Fruit fly (Drosophila melanogaster) whole organism, wandering third instar larva: ENCODE data around the gene D.

Source experiments
- Abd-B ChIP-seq: fragments of >200 bp; optimal IDR thresholded peaks from 2 replicates; lab custom pipeline; 2017; ENCODE audit warnings: missing biosample characterization, missing genetic modification characterization
- CG32264 ChIP-seq: fragments of 200-800 bp; sonication (Bioruptor generic); optimal IDR thresholded peaks from 2 replicates; lab custom pipeline; 2016; ENCODE audit warnings: missing biosample characterization, missing genetic modification characterization
- Dfd ChIP-seq: fragments of >200 bp; optimal IDR thresholded peaks from 2 replicates; lab custom pipeline; 2017; ENCODE audit warnings: missing biosample characterization, missing genetic modification characterization
- Dif ChIP-seq: fragments of 200-275, 200-300 bp; sonication (Bioruptor generic); optimal IDR thresholded peaks from 2 replicates; lab custom pipeline; 2018; ENCODE audit warnings: missing biosample characterization, missing genetic modification characterization; ENCODE audit not compliant: partially characterized antibody
- GATAd ChIP-seq: sonication (Bioruptor generic); optimal IDR thresholded peaks from 2 replicates; lab custom pipeline; 2016; ENCODE audit warnings: missing biosample characterization, missing genetic modification characterization
- Hnf4 ChIP-seq: fragments of 200-800 bp; sonication (Bioruptor generic); optimal IDR thresholded peaks from 2 replicates; lab custom pipeline; 2016; ENCODE audit warnings: missing biosample characterization, mild to moderate bottlenecking, missing genetic modification characterization
- Hr78 ChIP-seq: fragments of >200 bp; optimal IDR thresholded peaks from 2 replicates; lab custom pipeline; 2017; ENCODE audit warnings: missing biosample characterization, missing genetic modification characterization
- Hr83 ChIP-seq: fragments of 200-300 bp; sonication (Bioruptor generic); optimal IDR thresholded peaks from 2 replicates; lab custom pipeline; 2016; ENCODE audit warnings: missing biosample characterization, mild to moderate bottlenecking, missing genetic modification characterization, moderate library complexity; ENCODE audit not compliant: poor library complexity, severe bottlenecking
- Jra ChIP-seq: sonication (Bioruptor generic); optimal IDR thresholded peaks from 2 replicates; lab custom pipeline; 2016; ENCODE audit warnings: missing biosample characterization, missing genetic modification characterization
- Mio ChIP-seq: sonication (Bioruptor generic); optimal IDR thresholded peaks from 2 replicates; lab custom pipeline; 2016; ENCODE audit warnings: missing biosample characterization, missing genetic modification characterization
- Myc ChIP-seq: fragments of >200 bp; optimal IDR thresholded peaks from 2 replicates; lab custom pipeline; 2017
- OdsH ChIP-seq: fragments of 200-800 bp; sonication (Bioruptor generic); optimal IDR thresholded peaks from 2 replicates; lab custom pipeline; 2016; ENCODE audit warnings: missing biosample characterization, mild to moderate bottlenecking, missing genetic modification characterization
- Rel ChIP-seq, 2 experiments: fragments of 200-800 bp; sonication (Bioruptor generic) in 1 of 2; optimal IDR thresholded peaks; 2 replicates in 1 of 2; 3 replicates in 1 of 2; lab custom pipeline; 2016 to 2019; ENCODE audit warnings: mild to moderate bottlenecking in 2 of 2, missing biosample characterization in 2 of 2, missing genetic modification characterization in 2 of 2, moderate library complexity in 1 of 2
- Vsx2 ChIP-seq: fragments of 200-300, 225-300 bp; sonication (Bioruptor generic); optimal IDR thresholded peaks from 2 replicates; lab custom pipeline; 2018; ENCODE audit warnings: missing biosample characterization, missing genetic modification characterization; ENCODE audit not compliant: partially characterized antibody
- br ChIP-seq: fragments of 200-800 bp; sonication (Bioruptor generic); optimal IDR thresholded peaks from 2 replicates; lab custom pipeline; 2016; ENCODE audit warnings: missing biosample characterization, missing genetic modification characterization
- brk ChIP-seq: fragments of 200-800 bp; sonication (Bioruptor generic); optimal IDR thresholded peaks from 2 replicates; lab custom pipeline; 2016; ENCODE audit warnings: missing biosample characterization, mild to moderate bottlenecking, missing genetic modification characterization
- dl ChIP-seq, 2 experiments: fragments of 175-275, 200-275 bp in 1 of 2; fragments of 200-275 bp in 1 of 2; sonication (Bioruptor generic); optimal IDR thresholded peaks; lab custom pipeline; 2018; ENCODE audit warnings: mild to moderate bottlenecking in 2 of 2, missing biosample characterization in 2 of 2, missing genetic modification characterization in 2 of 2, moderate library complexity in 2 of 2; ENCODE audit not compliant: partially characterized antibody in 2 of 2, insufficient read depth in 1 of 2
- dmrt93B ChIP-seq: fragments of 200-800 bp; sonication (Bioruptor generic); optimal IDR thresholded peaks from 2 replicates; lab custom pipeline; 2018; ENCODE audit warnings: missing biosample characterization, mild to moderate bottlenecking, missing genetic modification characterization
- dsf ChIP-seq: sonication (Bioruptor generic); optimal IDR thresholded peaks from 2 replicates; lab custom pipeline; 2016; ENCODE audit warnings: missing biosample characterization, missing genetic modification characterization, borderline replicate concordance
- ey ChIP-seq: fragments of 200-800 bp; sonication (Bioruptor generic); optimal IDR thresholded peaks from 2 replicates; lab custom pipeline; 2016; ENCODE audit warnings: missing biosample characterization, missing genetic modification characterization
- foxo ChIP-seq, 2 experiments: fragments of 200-800 bp; sonication (Bioruptor generic); optimal IDR thresholded peaks; 2 replicates in 1 of 2; 3 replicates in 1 of 2; lab custom pipeline; 2016 to 2017; ENCODE audit warnings: missing biosample characterization in 2 of 2, missing genetic modification characterization in 2 of 2
- fru ChIP-seq: fragments of 200-800 bp; sonication (Bioruptor generic); optimal IDR thresholded peaks from 3 replicates; lab custom pipeline; 2016; ENCODE audit warnings: missing biosample characterization, mild to moderate bottlenecking, missing genetic modification characterization
- h ChIP-seq: fragments of 200-800 bp; sonication (Bioruptor generic); optimal IDR thresholded peaks from 3 replicates; lab custom pipeline; 2016; ENCODE audit warnings: missing biosample characterization, mild to moderate bottlenecking, missing genetic modification characterization
- jim ChIP-seq: fragments of 175-275, 200-325 bp; sonication (Bioruptor generic); optimal IDR thresholded peaks from 2 replicates; lab custom pipeline; 2016; ENCODE audit warnings: missing biosample characterization, mild to moderate bottlenecking, missing genetic modification characterization
- lola ChIP-seq: fragments of >200 bp; optimal IDR thresholded peaks from 2 replicates; lab custom pipeline; 2017; ENCODE audit warnings: missing biosample characterization, missing genetic modification characterization
- pan ChIP-seq: fragments of >200 bp; optimal IDR thresholded peaks from 2 replicates; lab custom pipeline; 2017
- psq ChIP-seq: fragments of 200-800 bp; sonication (Bioruptor generic); optimal IDR thresholded peaks from 3 replicates; lab custom pipeline; 2017; ENCODE audit warnings: missing biosample characterization, mild to moderate bottlenecking, missing genetic modification characterization, moderate library complexity
- rgr ChIP-seq: fragments of 200-800 bp; sonication (Bioruptor generic); optimal IDR thresholded peaks from 3 replicates; lab custom pipeline; 2016; ENCODE audit warnings: missing biosample characterization, mild to moderate bottlenecking, missing genetic modification characterization
- sage ChIP-seq: fragments of 200-800 bp; sonication (Bioruptor generic); optimal IDR thresholded peaks from 2 replicates; lab custom pipeline; 2016; ENCODE audit warnings: missing biosample characterization, mild to moderate bottlenecking, missing genetic modification characterization
- usp ChIP-seq: fragments of >200 bp; optimal IDR thresholded peaks from 2 replicates; lab custom pipeline; 2017; ENCODE audit warnings: missing biosample characterization, missing genetic modification characterization
- woc ChIP-seq: sonication (Bioruptor generic); optimal IDR thresholded peaks from 2 replicates; lab custom pipeline; 2016; ENCODE audit warnings: missing biosample characterization, mild to moderate bottlenecking, missing genetic modification characterization

D gene

dm6 chr3L:14166271-14166670 lies 12.1 kb downstream of the D start:
- no peak for TF ChIP-seq lola
- TF ChIP-seq h, result no peak
- TF ChIP-seq Mio (GFP tag; lab: Kevin White, UChicago), result no peak
- TF ChIP-seq Rel (GFP tag; optimal IDR thresholded peaks at IDR 0.05; lab: Kevin White, UChicago), result no peak
- no peak for TF ChIP-seq Rel (tag; optimal IDR thresholded peaks at IDR 0.05; lab: Kevin White, UChicago)
- no peak for TF ChIP-seq psq (GFP tag; lab: Kevin White, UChicago)
- no peak for TF ChIP-seq woc (GFP tag; lab: Kevin White, UChicago)
- no peak for TF ChIP-seq CG32264 (GFP tag; lab: Kevin White, UChicago)
- no peak for TF ChIP-seq ey (GFP tag; lab: Kevin White, UChicago)
- no peak for TF ChIP-seq sage (GFP tag; lab: Kevin White, UChicago)
- TF ChIP-seq Hr78 (GFP tag; lab: Kevin White, UChicago), result no peak

DNA sequence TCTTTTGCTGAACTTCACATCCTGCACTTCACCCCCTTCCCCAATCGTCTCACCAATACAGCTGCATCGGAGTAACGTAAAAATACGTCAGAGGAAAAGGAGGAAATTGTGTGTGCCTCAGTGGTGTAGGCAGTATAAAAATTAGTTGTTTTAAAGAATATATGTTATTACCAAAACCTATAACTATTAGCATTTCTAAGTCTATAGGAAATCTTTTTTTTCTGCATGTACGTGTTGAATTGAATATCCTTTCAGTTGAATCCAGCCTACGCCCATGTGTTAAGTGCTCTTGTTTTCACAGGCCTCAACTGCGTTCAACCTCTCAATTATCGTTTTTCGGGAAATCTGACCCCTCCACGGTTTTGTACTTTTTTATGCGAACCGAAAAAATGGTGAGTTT lies 16.5 kb downstream of the D start:
- TF ChIP-seq GATAd (GFP tag; lab: Kevin White, UChicago) (no peak), psq (GFP tag; lab: Kevin White, UChicago) (no peak), CG32264 (GFP tag; lab: Kevin White, UChicago) (no peak), dmrt93B (GFP tag; lab: Kevin White, UChicago) (no peak), jim (GFP tag; lab: Kevin White, UChicago) (no peak), dl (GFP tag; optimal IDR thresholded peaks at IDR 0.05; lab: Kevin White, UChicago; ENCODE audit: insufficient read depth in 1 of 2, partially characterized antibody in 2 of 2) (no peak), Vsx2 (GFP tag; lab: Kevin White, UChicago) (no peak), Mio (GFP tag; lab: Kevin White, UChicago) (no peak), dsf (GFP tag; lab: Kevin White, UChicago) (no peak), lola (no peak), Dfd (GFP tag; lab: Kevin White, UChicago) (no peak), br (GFP tag; lab: Kevin White, UChicago) (no peak), sage (GFP tag; lab: Kevin White, UChicago) (no peak), woc (GFP tag; lab: Kevin White, UChicago) (no peak), Dif (GFP tag; lab: Kevin White, UChicago) (no peak)

- peak in 1 of 2 experiments; percentile 27 for TF ChIP-seq foxo (GFP tag; optimal IDR thresholded peaks at IDR 0.05; lab: Kevin White, UChicago)
- TF ChIP-seq rgr (GFP tag; lab: Kevin White, UChicago), result no peak
- TF ChIP-seq, all 38 proteins: peak for 1
Measured at dm6 chr3L:14160436-14160835, 18.0 kb downstream of the D start.

dm6 chr3L:14157919-14158541 lies 20.4 kb downstream of the D start:
- no peak for TF ChIP-seq rgr (GFP tag; lab: Kevin White, UChicago)
- TF ChIP-seq Myc (lab: Kevin White, UChicago), result no peak
- TF ChIP-seq dsf (GFP tag; lab: Kevin White, UChicago), result no peak
- no peak for TF ChIP-seq foxo (GFP tag; optimal IDR thresholded peaks at IDR 0.05; lab: Kevin White, UChicago)
- no peak for TF ChIP-seq fru (GFP tag; lab: Kevin White, UChicago)
- no peak for TF ChIP-seq jim (GFP tag; lab: Kevin White, UChicago)
- TF ChIP-seq CG32264 (GFP tag; lab: Kevin White, UChicago), result no peak
- no peak for TF ChIP-seq Vsx2 (GFP tag; lab: Kevin White, UChicago)
- TF ChIP-seq GATAd (GFP tag; lab: Kevin White, UChicago), result no peak
- no peak for TF ChIP-seq lola

DNA sequence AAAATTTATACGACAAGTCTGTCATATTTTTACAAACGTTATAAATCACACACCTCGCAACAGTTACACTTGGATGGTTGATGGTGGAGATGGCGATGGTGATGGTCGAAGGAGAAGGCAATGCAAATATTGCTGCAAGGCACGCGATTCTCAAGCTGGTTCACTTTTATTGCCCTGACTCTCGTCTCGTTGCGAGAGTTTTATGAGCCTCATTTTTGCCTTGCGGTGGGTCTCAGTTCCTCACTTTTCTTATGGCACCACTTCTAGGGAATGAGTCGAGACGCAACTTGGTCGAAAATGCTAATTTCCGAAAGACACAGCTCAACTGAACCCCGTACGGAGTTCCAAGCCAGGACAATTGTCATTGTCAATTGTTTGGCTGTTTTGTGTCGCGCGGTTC lies 23.5 kb downstream of the D start:
- TF ChIP-seq dmrt93B (GFP tag; lab: Kevin White, UChicago) (no peak), ey (GFP tag; lab: Kevin White, UChicago) (no peak), CG32264 (GFP tag; lab: Kevin White, UChicago) (no peak), usp (GFP tag; lab: Kevin White, UChicago) (no peak), GATAd (GFP tag; lab: Kevin White, UChicago) (no peak), Jra (no peak), Hr83 (no peak), sage (GFP tag; lab: Kevin White, UChicago) (no peak), Hnf4 (GFP tag; lab: Kevin White, UChicago) (no peak), brk (GFP tag; lab: Kevin White, UChicago) (no peak), OdsH (GFP tag; lab: Kevin White, UChicago) (no peak), Mio (GFP tag; lab: Kevin White, UChicago) (no peak), pan (no peak), h (no peak), dl (GFP tag; optimal IDR thresholded peaks at IDR 0.05; lab: Kevin White, UChicago; ENCODE audit: insufficient read depth in 1 of 2, partially characterized antibody in 2 of 2) (no peak), Abd-B (GFP tag; lab: Kevin White, UChicago) (no peak), jim (GFP tag; lab: Kevin White, UChicago) (no peak), woc (GFP tag; lab: Kevin White, UChicago) (no peak)
- TF ChIP-seq, all 38 proteins: peak for 0
